Worm (Caenorhabditis elegans) whole organism, young adult: ENCODE results near the gene ccz-1.
A peak's percentile ranks its signal among the peaks of the same experiment; 100 is the strongest.

Experiments
- C06A6.2 ChIP-seq: fragments of 200-800 bp; sonication (Bioruptor generic); conservative IDR thresholded peaks from 2 replicates; pipeline ENCODE4 v1.3.6; 2022; ENCODE audit warnings: missing genetic modification characterization, missing compliant biosample characterization
- F22D6.2 ChIP-seq: sonication (generic microtip); optimal IDR thresholded peaks from 2 replicates; lab custom pipeline; 2016; ENCODE audit warnings: mild to moderate bottlenecking, missing genetic modification characterization, missing compliant biosample characterization
- F23B12.7 ChIP-seq: sonication (generic microtip); optimal IDR thresholded peaks from 2 replicates; lab custom pipeline; 2017; ENCODE audit warnings: missing genetic modification characterization, mild to moderate bottlenecking, missing compliant biosample characterization, antibody characterized with exemption, moderate library complexity; ENCODE audit not compliant: insufficient read depth
- F37B4.10 ChIP-seq: fragments of 200-800 bp; sonication (Bioruptor generic); IDR thresholded peaks from 2 replicates; pipeline ENCODE4 v1.3.6; 2022; ENCODE audit warnings: missing genetic modification characterization, missing compliant biosample characterization
- F39B2.1 ChIP-seq: fragments of 200-800 bp; sonication (Bioruptor generic); IDR thresholded peaks from 2 replicates; pipeline ENCODE4 v1.3.6; 2022; ENCODE audit warnings: missing genetic modification reagents, missing genetic modification characterization, missing compliant biosample characterization
- F49E8.2 ChIP-seq: sonication (generic microtip); optimal IDR thresholded peaks from 3 replicates; lab custom pipeline; 2017; ENCODE audit warnings: missing genetic modification characterization, mild to moderate bottlenecking, missing compliant biosample characterization, antibody characterized with exemption, moderate library complexity; ENCODE audit not compliant: insufficient read depth
- F52B5.7 ChIP-seq: sonication (generic microtip); optimal IDR thresholded peaks from 2 replicates; lab custom pipeline; 2016; ENCODE audit warnings: mild to moderate bottlenecking, missing genetic modification characterization, missing compliant biosample characterization
- F55B11.4 ChIP-seq: sonication (generic microtip); optimal IDR thresholded peaks from 2 replicates; lab custom pipeline; 2016; ENCODE audit warnings: missing compliant biosample characterization, missing genetic modification characterization, borderline replicate concordance; ENCODE audit not compliant: insufficient read depth
- F57A8.1 ChIP-seq: fragments of 200-800 bp; sonication (Bioruptor generic); optimal IDR thresholded peaks from 2 replicates; lab custom pipeline; 2018; ENCODE audit warnings: mild to moderate bottlenecking, missing genetic modification characterization, moderate library complexity, missing compliant biosample characterization
- K11D2.4 ChIP-seq: fragments of 200-800 bp; sonication (Bioruptor generic); IDR thresholded peaks from 2 replicates; pipeline ENCODE4 v1.3.6; 2022; ENCODE audit warnings: missing genetic modification reagents, missing genetic modification characterization, missing compliant biosample characterization
- T26A5.8 ChIP-seq: sonication (generic microtip); optimal IDR thresholded peaks from 2 replicates; lab custom pipeline; 2016; ENCODE audit warnings: missing genetic modification characterization, missing compliant biosample characterization
- Y56A3A.18 ChIP-seq: fragments of 200-800 bp; sonication (Bioruptor generic); IDR thresholded peaks from 2 replicates; pipeline ENCODE4 v1.3.6; 2022; ENCODE audit warnings: missing genetic modification reagents, missing genetic modification characterization, missing compliant biosample characterization
- Y95B8A.8 ChIP-seq: fragments of 200-800 bp; sonication (Bioruptor generic); IDR thresholded peaks from 2 replicates; pipeline ENCODE4 v1.3.6; 2022; ENCODE audit warnings: missing genetic modification reagents, missing genetic modification characterization, missing compliant biosample characterization
- ZK185.1 ChIP-seq: sonication (generic microtip); optimal IDR thresholded peaks from 2 replicates; lab custom pipeline; 2016; ENCODE audit warnings: mild to moderate bottlenecking, missing genetic modification characterization, missing compliant biosample characterization; ENCODE audit not compliant: poor library complexity, severe bottlenecking
- akir-1 ChIP-seq: fragments of 200-800 bp; sonication (Bioruptor generic); optimal IDR thresholded peaks from 2 replicates; lab custom pipeline; 2018; ENCODE audit warnings: mild to moderate bottlenecking, missing genetic modification characterization, moderate library complexity, missing compliant biosample characterization
- atf-7 ChIP-seq: sonication (generic microtip); optimal IDR thresholded peaks from 2 replicates; lab custom pipeline; 2017; ENCODE audit warnings: mild to moderate bottlenecking, missing genetic modification characterization, missing compliant biosample characterization
- ccch-3 ChIP-seq: fragments of 200-800 bp; sonication (Bioruptor generic); optimal IDR thresholded peaks from 2 replicates; lab custom pipeline; 2018; ENCODE audit warnings: mild to moderate bottlenecking, missing genetic modification characterization, missing compliant biosample characterization
- ceh-91 ChIP-seq: fragments of 200-800 bp; sonication (Bioruptor generic); IDR thresholded peaks from 2 replicates; pipeline ENCODE4 v1.3.6; 2022; ENCODE audit warnings: missing genetic modification reagents, missing genetic modification characterization, missing compliant biosample characterization
- dox-1 ChIP-seq: fragments of 200-800 bp; sonication (Bioruptor generic); IDR thresholded peaks from 2 replicates; pipeline ENCODE4 v1.3.6; 2022; ENCODE audit warnings: missing genetic modification reagents, missing genetic modification characterization, missing compliant biosample characterization
- dpff-1 ChIP-seq: sonication (generic microtip); optimal IDR thresholded peaks from 2 replicates; lab custom pipeline; 2017; ENCODE audit warnings: mild to moderate bottlenecking, missing genetic modification characterization, missing compliant biosample characterization
- dpl-1 ChIP-seq: fragments of 150-350 bp; optimal IDR thresholded peaks from 2 replicates; lab custom pipeline; 2014; ENCODE audit warnings: missing biosample characterization, missing genetic modification reagents, missing genetic modification characterization
- ekl-4 ChIP-seq: fragments of 200-800 bp; sonication (Bioruptor generic); IDR thresholded peaks from 2 replicates; pipeline ENCODE4 v1.3.6; 2022; ENCODE audit warnings: missing genetic modification reagents, missing genetic modification characterization, missing compliant biosample characterization
- ets-4 ChIP-seq: fragments of 200-800 bp; sonication (Bioruptor generic); optimal IDR thresholded peaks from 2 replicates; lab custom pipeline; 2018; ENCODE audit warnings: mild to moderate bottlenecking, missing genetic modification characterization, missing compliant biosample characterization
- hlh-26 ChIP-seq: fragments of 200-800 bp; sonication (Bioruptor generic); conservative IDR thresholded peaks from 2 replicates; pipeline ENCODE4 v1.3.6; 2022; ENCODE audit warnings: missing genetic modification reagents, missing genetic modification characterization, missing compliant biosample characterization
- hsf-1 ChIP-seq: fragments of 200-800 bp; sonication (Bioruptor generic); IDR thresholded peaks from 2 replicates; pipeline ENCODE4 v1.3.6; 2022; ENCODE audit warnings: missing genetic modification reagents, missing genetic modification characterization, missing compliant biosample characterization
- let-607 ChIP-seq, 2 experiments: fragments of 200-800 bp in 1 of 2; sonication (Bioruptor generic) in 1 of 2; sonication (generic microtip) in 1 of 2; optimal IDR thresholded peaks; 2 replicates each; lab custom pipeline; 2016 to 2018; ENCODE audit warnings: mild to moderate bottlenecking in 2 of 2, missing compliant biosample characterization in 2 of 2, missing genetic modification characterization in 2 of 2, moderate library complexity in 2 of 2, missing genotype in 1 of 2
- lin-26 ChIP-seq: fragments of 200-800 bp; sonication (Bioruptor generic); IDR thresholded peaks from 2 replicates; pipeline ENCODE4 v1.3.6; 2022; ENCODE audit warnings: missing genetic modification reagents, missing genetic modification characterization, missing compliant biosample characterization
- lin-40 ChIP-seq: sonication (generic microtip); optimal IDR thresholded peaks from 2 replicates; lab custom pipeline; 2016; ENCODE audit warnings: missing genetic modification characterization, mild to moderate bottlenecking, missing compliant biosample characterization, missing genotype, missing genetic modification reagents
- lsy-27 ChIP-seq: sonication (generic microtip); optimal IDR thresholded peaks from 2 replicates; lab custom pipeline; 2017; ENCODE audit warnings: missing genetic modification characterization, mild to moderate bottlenecking, missing compliant biosample characterization, antibody characterized with exemption, missing genotype, borderline replicate concordance; ENCODE audit not compliant: insufficient read depth
- madf-3 ChIP-seq: fragments of 200-800 bp; sonication (Bioruptor generic); IDR thresholded peaks from 2 replicates; pipeline ENCODE4 v1.3.6; 2022; ENCODE audit warnings: missing genetic modification reagents, missing genetic modification characterization, missing compliant biosample characterization
- madf-6 ChIP-seq: fragments of 200-800 bp; sonication (Bioruptor generic); IDR thresholded peaks from 2 replicates; pipeline ENCODE4 v1.3.6; 2022; ENCODE audit warnings: missing genetic modification reagents, missing genetic modification characterization, missing compliant biosample characterization
- mcd-1 ChIP-seq: fragments of 200-800 bp; sonication (Bioruptor generic); IDR thresholded peaks from 2 replicates; pipeline ENCODE4 v1.3.6; 2022; ENCODE audit warnings: missing genetic modification reagents, missing genetic modification characterization, missing compliant biosample characterization
- nfya-2 ChIP-seq: fragments of 200-800 bp; sonication (Bioruptor generic); IDR thresholded peaks from 2 replicates; pipeline ENCODE4 v1.3.6; 2022; ENCODE audit warnings: missing genetic modification reagents, missing genetic modification characterization, missing compliant biosample characterization
- nfyb-1 ChIP-seq: fragments of 200-800 bp; sonication (Bioruptor generic); IDR thresholded peaks from 2 replicates; pipeline ENCODE4 v1.3.6; 2022; ENCODE audit warnings: missing genetic modification reagents, missing genetic modification characterization, missing compliant biosample characterization
- nhr-120 ChIP-seq: fragments of 200-800 bp; sonication (Bioruptor generic); IDR thresholded peaks from 2 replicates; pipeline ENCODE4 v1.3.6; 2022; ENCODE audit warnings: missing genetic modification characterization, missing compliant biosample characterization
- nhr-27 ChIP-seq: fragments of 200-800 bp; sonication (Bioruptor generic); optimal IDR thresholded peaks from 2 replicates; lab custom pipeline; 2018; ENCODE audit warnings: mild to moderate bottlenecking, missing genetic modification characterization, moderate library complexity, missing compliant biosample characterization
- nhr-80 ChIP-seq: sonication (generic microtip); optimal IDR thresholded peaks from 2 replicates; lab custom pipeline; 2016; ENCODE audit warnings: missing genetic modification characterization, missing compliant biosample characterization
- rcor-1 ChIP-seq: fragments of 200-800 bp; sonication (Bioruptor generic); IDR thresholded peaks from 2 replicates; pipeline ENCODE4 v1.3.6; 2022; ENCODE audit warnings: missing genetic modification reagents, missing genetic modification characterization, missing compliant biosample characterization
- sdz-38 ChIP-seq: sonication (generic microtip); optimal IDR thresholded peaks from 2 replicates; lab custom pipeline; 2016; ENCODE audit warnings: missing genotype, missing genetic modification characterization, missing compliant biosample characterization
- sea-2 ChIP-seq: fragments of 200-800 bp; sonication (Bioruptor generic); IDR thresholded peaks from 2 replicates; pipeline ENCODE4 v1.3.6; 2022; ENCODE audit warnings: missing genetic modification characterization, missing compliant biosample characterization
- snpc-1.3 ChIP-seq: sonication (generic microtip); optimal IDR thresholded peaks from 2 replicates; lab custom pipeline; 2017; ENCODE audit warnings: missing genetic modification characterization, mild to moderate bottlenecking, missing compliant biosample characterization, antibody characterized with exemption, moderate library complexity, missing genotype, missing genetic modification reagents; ENCODE audit not compliant: insufficient read depth
- tbp1 ChIP-seq: fragments of 200-800 bp; sonication (Bioruptor generic); optimal IDR thresholded peaks from 2 replicates; lab custom pipeline; 2018; ENCODE audit warnings: mild to moderate bottlenecking, missing genetic modification characterization, missing compliant biosample characterization
- tlf-1 ChIP-seq: fragments of 200-800 bp; sonication (Bioruptor generic); optimal IDR thresholded peaks from 2 replicates; lab custom pipeline; 2018; ENCODE audit warnings: mild to moderate bottlenecking, missing genetic modification characterization, missing compliant biosample characterization
- unc-62 ChIP-seq: fragments of 150-350 bp; optimal IDR thresholded peaks from 2 replicates; lab custom pipeline; 2014; ENCODE audit warnings: missing biosample characterization, missing genetic modification reagents, missing genetic modification characterization
- ztf-3 ChIP-seq: fragments of 200-800 bp; sonication (Bioruptor generic); optimal IDR thresholded peaks from 2 replicates; lab custom pipeline; 2018; ENCODE audit warnings: mild to moderate bottlenecking, missing genetic modification characterization, missing compliant biosample characterization

Gene ccz-1

DNA sequence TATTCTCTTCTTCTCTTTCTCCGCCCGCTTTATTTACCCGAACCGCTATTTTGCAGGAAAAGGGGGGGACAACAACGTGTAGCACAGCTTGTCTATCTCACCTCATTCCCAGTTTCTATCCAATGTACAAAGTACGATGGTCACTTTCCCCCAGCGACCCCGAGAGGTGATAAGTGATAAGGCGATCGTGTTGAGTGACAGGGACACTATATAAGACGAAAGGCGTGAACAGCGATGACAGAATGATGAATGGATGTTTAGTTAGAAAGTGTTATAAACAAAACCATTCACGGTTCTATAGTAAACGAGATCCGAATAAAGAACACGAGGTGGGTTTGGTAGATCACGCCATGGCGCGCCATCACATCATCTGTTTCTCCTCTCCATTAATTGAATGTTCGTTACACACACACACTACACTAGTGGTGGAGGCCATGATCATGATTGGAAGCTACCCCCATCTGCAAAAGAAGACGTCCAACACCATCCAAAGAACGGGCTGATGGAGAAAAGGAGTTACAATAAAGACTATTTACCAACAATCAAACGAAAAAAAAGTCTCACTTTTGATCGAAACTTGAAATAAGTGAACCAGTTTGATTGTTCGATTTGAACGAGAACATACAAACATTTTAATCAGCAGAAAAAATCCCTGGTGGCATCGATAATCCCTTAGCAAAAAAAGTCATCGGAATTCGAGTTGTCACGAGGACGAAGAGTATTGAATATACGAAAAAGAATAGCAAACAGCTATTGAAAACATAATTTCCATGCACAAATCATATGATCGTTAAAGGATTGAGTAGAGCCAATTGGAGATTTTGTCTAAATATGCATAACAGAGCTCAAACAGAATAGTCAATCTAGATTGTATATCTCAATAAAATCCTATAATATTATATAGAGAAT, 22.1 kb upstream of the ccz-1 start (continued):
- peak; percentile 71; the same call in 1 of the 2 replicates for TF ChIP-seq nfyb-1
- TF ChIP-seq lin-26 (GFP tag; lab: Robert Waterston, UW): peak; percentile 62
- TF ChIP-seq dpl-1 (GFP tag; lab: Kevin White, UChicago): no peak
- peak; percentile 96 for TF ChIP-seq nhr-80 (tag; lab: Kevin White, UChicago)
- TF ChIP-seq sdz-38: no peak
- peak; percentile 35 for TF ChIP-seq unc-62 (GFP tag; lab: Kevin White, UChicago)
- TF ChIP-seq atf-7 (tag; lab: Kevin White, UChicago): peak; percentile 68
- peak in 1 of 2 experiments; percentile 42 for TF ChIP-seq let-607 (tag; optimal IDR thresholded peaks at IDR 0.05; lab: Kevin White, UChicago)
- TF ChIP-seq F39B2.1 (GFP tag; lab: Robert Waterston, UW): no peak
- TF ChIP-seq madf-6 (GFP tag; lab: Robert Waterston, UW): no peak; the same call in none of the 2 replicates
- peak; percentile 70; the same call in 1 of the 2 replicates for TF ChIP-seq Y56A3A.18 (GFP tag; lab: Robert Waterston, UW)
- TF ChIP-seq F57A8.1: no peak
- TF ChIP-seq dpff-1 (tag; lab: Kevin White, UChicago): no peak
- TF ChIP-seq tbp1: peak; percentile 59
- peak; percentile 52 for TF ChIP-seq lin-40
- TF ChIP-seq hlh-26: 0 out of 2 replicates have a peak, but pooled peaks have one; percentile 71
- TF ChIP-seq lsy-27 (tag; lab: Kevin White, UChicago): no peak
- peak; percentile 18; the same call in 1 of the 2 replicates for TF ChIP-seq Y95B8A.8 (GFP tag; lab: Robert Waterston, UW)
- peak; percentile 31; the same call in 1 of the 2 replicates for TF ChIP-seq C06A6.2
- 0 out of 2 replicates have a peak, but pooled peaks have one; percentile 7 for TF ChIP-seq hsf-1 (GFP tag; lab: Robert Waterston, UW)
- 0 out of 2 replicates have a peak, but pooled peaks have one; percentile 11 for TF ChIP-seq nfya-2 (GFP tag; lab: Robert Waterston, UW)
- TF ChIP-seq ccch-3: peak; percentile 21
- peak; percentile 51 for TF ChIP-seq ets-4 (GFP tag; lab: Kevin White, UChicago)
- TF ChIP-seq F52B5.7 (tag; lab: Kevin White, UChicago): peak; percentile 2
- peak; percentile 56 for TF ChIP-seq F22D6.2
- TF ChIP-seq tlf-1: peak; percentile 55
- TF ChIP-seq madf-3 (GFP tag; lab: Robert Waterston, UW): peak; percentile 76; the same call in 1 of the 2 replicates
- TF ChIP-seq ekl-4 (GFP tag; lab: Robert Waterston, UW): peak; percentile 38; the same call in 1 of the 2 replicates
- TF ChIP-seq akir-1: peak; percentile 45
- TF ChIP-seq rcor-1 (GFP tag; lab: Robert Waterston, UW): no peak
- TF ChIP-seq ztf-3 (GFP tag; lab: Kevin White, UChicago): no peak

DNA sequence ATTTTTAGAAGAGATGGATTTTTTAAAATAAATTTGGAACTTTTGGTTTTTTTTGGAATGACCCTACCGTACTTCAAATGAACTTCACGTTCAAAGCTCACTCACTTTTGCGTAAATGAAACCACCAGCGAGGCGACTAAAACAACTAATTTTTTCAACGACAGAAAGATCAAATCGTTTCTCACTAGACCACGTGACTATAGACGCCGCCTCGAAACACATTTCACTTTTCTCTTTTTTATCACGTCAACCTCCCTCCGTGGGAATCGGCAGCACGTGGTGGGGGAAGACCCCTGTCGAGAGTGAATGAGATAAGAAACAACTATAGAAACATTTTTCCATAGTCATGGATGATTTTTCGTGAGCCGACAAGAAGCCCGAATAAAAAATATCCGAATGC, 21.4 kb upstream of the ccz-1 start:
- TF ChIP-seq tlf-1 (peak; percentile 64), mcd-1 (peak; percentile 15; the same call in 1 of the 2 replicates), F37B4.10 (GFP tag; lab: Robert Waterston, UW) (no peak), nhr-27 (tag; lab: Kevin White, UChicago) (no peak), akir-1 (no peak), nfyb-1 (peak; percentile 55; the same call in 1 of the 2 replicates), K11D2.4 (GFP tag; lab: Robert Waterston, UW) (peak; percentile 66; the same call in 1 of the 2 replicates), sea-2 (GFP tag; lab: Robert Waterston, UW) (no peak), snpc-1.3 (tag; lab: Kevin White, UChicago) (no peak), T26A5.8 (no peak), ZK185.1 (no peak), nhr-120 (GFP tag; lab: Robert Waterston, UW) (no peak), madf-3 (GFP tag; lab: Robert Waterston, UW) (no peak), ceh-91 (GFP tag; lab: Robert Waterston, UW) (no peak), F23B12.7 (tag; lab: Kevin White, UChicago) (peak; percentile 51), F49E8.2 (tag; lab: Kevin White, UChicago) (no peak), F55B11.4 (tag; lab: Kevin White, UChicago) (no peak), dox-1 (GFP tag; lab: Robert Waterston, UW) (no peak), let-607 (tag; optimal IDR thresholded peaks at IDR 0.05; lab: Kevin White, UChicago) (no peak)
